Fruit fly (Drosophila melanogaster) whole organism, embryonic: ENCODE measurements around the gene ato.

Experiments
- ATbp ChIP-seq: fragments of 200-800 bp; sonication (Bioruptor generic); optimal IDR thresholded peaks from 2 replicates; lab custom pipeline; 2017; ENCODE audit warnings: missing biosample characterization, mild to moderate bottlenecking, missing genetic modification characterization, missing genetic modification reagents
- Antp ChIP-seq: fragments of 200-800 bp; sonication (Bioruptor generic); optimal IDR thresholded peaks from 3 replicates; lab custom pipeline; 2016; ENCODE audit warnings: missing biosample characterization, missing genetic modification characterization
- Asciz ChIP-seq: fragments of 200-800 bp; sonication (Bioruptor generic); optimal IDR thresholded peaks from 2 replicates; lab custom pipeline; 2017; ENCODE audit warnings: missing biosample characterization, mild to moderate bottlenecking, missing genetic modification characterization, missing genetic modification reagents
- Awh ChIP-seq: fragments of 200-800 bp; sonication (Bioruptor generic); IDR thresholded peaks from 2 replicates; pipeline ENCODE4, ENCODE4 v1.3.6; 2022; ENCODE audit warnings: missing biosample characterization, missing genetic modification characterization
- Blimp-1 ChIP-seq: fragments of 200-800 bp; sonication (Bioruptor generic); optimal IDR thresholded peaks from 3 replicates; lab custom pipeline; 2018; ENCODE audit warnings: missing biosample characterization, missing genetic modification characterization, mild to moderate bottlenecking, moderate library complexity, missing genetic modification reagents
- CG10431 ChIP-seq: fragments of 200-800 bp; sonication (Bioruptor generic); optimal IDR thresholded peaks from 3 replicates; lab custom pipeline; 2018; ENCODE audit warnings: missing biosample characterization, mild to moderate bottlenecking, missing genetic modification characterization
- CG11093 ChIP-seq: fragments of 200-800 bp; sonication (Bioruptor generic); IDR thresholded peaks from 3 replicates; pipeline ENCODE4 v1.3.6; 2022; ENCODE audit warnings: missing biosample characterization, missing genetic modification characterization
- CG17186 ChIP-seq: fragments of 200-800 bp; sonication (Bioruptor generic); optimal IDR thresholded peaks from 3 replicates; lab custom pipeline; 2017; ENCODE audit warnings: missing biosample characterization, missing genetic modification reagents, missing genetic modification characterization
- CG17359 ChIP-seq: fragments of 200-800 bp; sonication (Bioruptor generic); optimal IDR thresholded peaks from 3 replicates; lab custom pipeline; 2018; ENCODE audit warnings: missing biosample characterization, mild to moderate bottlenecking, missing genetic modification characterization, moderate library complexity
- CG18619 ChIP-seq: fragments of 200-800 bp; sonication (Bioruptor generic); optimal IDR thresholded peaks from 3 replicates; lab custom pipeline; 2017; ENCODE audit warnings: missing biosample characterization, mild to moderate bottlenecking, missing genetic modification characterization
- CG2199 ChIP-seq: fragments of 200-800 bp; sonication (Bioruptor generic); IDR thresholded peaks from 3 replicates; pipeline ENCODE4 v1.3.6; 2022; ENCODE audit warnings: missing biosample characterization, missing genetic modification characterization
- CG33557 ChIP-seq: fragments of 200-800 bp; sonication (Bioruptor generic); optimal IDR thresholded peaks from 2 replicates; lab custom pipeline; 2019; ENCODE audit warnings: missing biosample characterization, mild to moderate bottlenecking, missing genetic modification characterization, moderate library complexity
- CG34224 ChIP-seq: fragments of 200-800 bp; sonication (Bioruptor generic); IDR thresholded peaks from 3 replicates; pipeline ENCODE4 v1.3.6; 2022; ENCODE audit warnings: missing biosample characterization, missing genetic modification characterization; ENCODE audit not compliant: partially characterized antibody
- CG4730 ChIP-seq: fragments of 200-800 bp; sonication (Bioruptor generic); IDR thresholded peaks from 2 replicates; pipeline ENCODE4 v1.3.6; 2022; ENCODE audit warnings: missing biosample characterization, missing genetic modification characterization
- CG9437 ChIP-seq: fragments of 200-800 bp; sonication (Bioruptor generic); optimal IDR thresholded peaks from 2 replicates; lab custom pipeline; 2018; ENCODE audit warnings: missing biosample characterization, mild to moderate bottlenecking, missing genetic modification characterization
- CG9727 ChIP-seq: fragments of 200-800 bp; sonication (Bioruptor generic); optimal IDR thresholded peaks from 3 replicates; lab custom pipeline; 2017; ENCODE audit warnings: missing biosample characterization, mild to moderate bottlenecking, missing genetic modification characterization
- CG9876 ChIP-seq: fragments of 200-800 bp; sonication (Bioruptor generic); optimal IDR thresholded peaks from 2 replicates; lab custom pipeline; 2016; ENCODE audit warnings: missing biosample characterization, missing genetic modification characterization
- CTCF ChIP-seq: fragments of 200-800 bp; sonication (Bioruptor generic); optimal IDR thresholded peaks from 2 replicates; lab custom pipeline; 2017; ENCODE audit warnings: missing biosample characterization, mild to moderate bottlenecking, missing genetic modification characterization, moderate library complexity
- Camta ChIP-seq: fragments of 200-800 bp; sonication (Bioruptor generic); optimal IDR thresholded peaks from 2 replicates; lab custom pipeline; 2016; ENCODE audit warnings: missing biosample characterization, missing genetic modification characterization
- E2f1 ChIP-seq: fragments of 200-800 bp; sonication (Bioruptor generic); IDR thresholded peaks from 2 replicates; pipeline ENCODE4 v1.3.6; 2022; ENCODE audit warnings: missing biosample characterization, missing genetic modification characterization
- Ets65A ChIP-seq: fragments of 200-800 bp; sonication (Bioruptor generic); peaks from one replicate; lab custom pipeline; 2016; ENCODE audit warnings: missing biosample characterization, missing genetic modification characterization
- Pdp1 ChIP-seq, 2 experiments: fragments of 200-800 bp; sonication (Bioruptor generic); optimal IDR thresholded peaks; 3 replicates each; lab custom pipeline; 2016; ENCODE audit warnings: missing biosample characterization in 2 of 2, missing genetic modification characterization in 2 of 2, mild to moderate bottlenecking in 1 of 2, moderate library complexity in 1 of 2
- Trl ChIP-seq, 3 experiments: fragments of >200 bp in 2 of 3; fragments of 200-800 bp in 1 of 3; sonication (Bioruptor generic) in 1 of 3; optimal IDR thresholded peaks; 2 replicates in 1 of 3; 3 replicates in 2 of 3; lab custom pipeline; 2016 to 2017; ENCODE audit warnings: missing biosample characterization in 1 of 3, missing genetic modification characterization in 1 of 3
- cad ChIP-seq: fragments of >200 bp; optimal IDR thresholded peaks from 2 replicates; lab custom pipeline; 2017; ENCODE audit warnings: missing biosample characterization, missing genetic modification characterization
- chinmo ChIP-seq: fragments of 200-800 bp; sonication (Bioruptor generic); IDR thresholded peaks from 4 replicates; pipeline ENCODE4 v1.3.6; 2022; ENCODE audit warnings: missing biosample characterization, missing genetic modification characterization; ENCODE audit not compliant: partially characterized antibody
- crp ChIP-seq, 2 experiments: fragments of 200-800 bp; sonication (Bioruptor generic); optimal IDR thresholded peaks; 2 replicates in 1 of 2; 3 replicates in 1 of 2; lab custom pipeline; 2017; ENCODE audit warnings: missing biosample characterization in 2 of 2, missing genetic modification characterization in 2 of 2, mild to moderate bottlenecking in 1 of 2, moderate library complexity in 1 of 2
- grn ChIP-seq: fragments of 200-800 bp; sonication (Bioruptor generic); optimal IDR thresholded peaks from 3 replicates; lab custom pipeline; 2017; ENCODE audit warnings: missing biosample characterization, missing genetic modification characterization
- knrl ChIP-seq: fragments of 200-800 bp; sonication (Bioruptor generic); IDR thresholded peaks from 3 replicates; pipeline ENCODE4 v1.3.6; 2022; ENCODE audit warnings: missing biosample characterization, missing genetic modification characterization; ENCODE audit not compliant: partially characterized antibody
- lab ChIP-seq: fragments of 200-800 bp; sonication (Bioruptor generic); optimal IDR thresholded peaks from 3 replicates; lab custom pipeline; 2017; ENCODE audit warnings: missing biosample characterization, missing genetic modification characterization, mild to moderate bottlenecking, moderate library complexity, missing genetic modification reagents
- lov ChIP-seq, 2 experiments: fragments of 200-800 bp in 1 of 2; fragments of >200 bp in 1 of 2; sonication (Bioruptor generic) in 1 of 2; IDR thresholded peaks in 1 of 2; optimal IDR thresholded peaks in 1 of 2; 2 replicates in 1 of 2; 3 replicates in 1 of 2; pipeline versions ENCODE4 v1.3.6 to Lab custom; 2017 to 2022; ENCODE audit warnings: missing biosample characterization in 1 of 2, missing genetic modification characterization in 1 of 2
- oc ChIP-seq: fragments of 200-800 bp; sonication (Bioruptor generic); optimal IDR thresholded peaks from 2 replicates; lab custom pipeline; 2018; ENCODE audit warnings: missing biosample characterization, mild to moderate bottlenecking, missing genetic modification characterization, moderate library complexity
- onecut ChIP-seq: fragments of 200-800 bp; sonication (Bioruptor generic); IDR thresholded peaks from 2 replicates; pipeline ENCODE4 v1.3.6; 2022; ENCODE audit warnings: missing biosample characterization, missing genetic modification characterization
- pan ChIP-seq, 4 experiments: fragments of >200 bp in 3 of 4; fragments of 200-800 bp in 1 of 4; sonication (Bioruptor generic) in 1 of 4; optimal IDR thresholded peaks in 3 of 4; IDR thresholded peaks in 1 of 4; 2 replicates each; pipeline versions ENCODE4 v1.3.6 to Lab custom; 2017 to 2022; ENCODE audit warnings: missing biosample characterization in 2 of 4, missing genetic modification characterization in 2 of 4, mixed read lengths in 1 of 4
- pb ChIP-seq: fragments of 200-800 bp; sonication (Bioruptor generic); optimal IDR thresholded peaks from 3 replicates; lab custom pipeline; 2016; ENCODE audit warnings: missing biosample characterization, missing genetic modification characterization
- prd ChIP-seq, 3 experiments: fragments of >200 bp in 2 of 3; fragments of 200-800 bp in 1 of 3; sonication (Bioruptor generic) in 1 of 3; optimal IDR thresholded peaks in 2 of 3; IDR thresholded peaks in 1 of 3; 2 replicates in 2 of 3; 3 replicates in 1 of 3; pipeline versions ENCODE4 v1.3.6 to Lab custom; 2017 to 2022; ENCODE audit warnings: missing biosample characterization in 1 of 3, missing genetic modification characterization in 1 of 3
- pros ChIP-seq: fragments of 200-800 bp; sonication (Bioruptor generic); optimal IDR thresholded peaks from 3 replicates; lab custom pipeline; 2019; ENCODE audit warnings: missing biosample characterization, mild to moderate bottlenecking, missing genetic modification characterization, moderate library complexity
- pzg ChIP-seq: fragments of 200-800 bp; sonication (Bioruptor generic); optimal IDR thresholded peaks from 3 replicates; lab custom pipeline; 2018; ENCODE audit warnings: missing biosample characterization, mild to moderate bottlenecking, missing genetic modification characterization, moderate library complexity
- sd ChIP-seq: fragments of 200-800 bp; sonication (Bioruptor generic); optimal IDR thresholded peaks from 3 replicates; lab custom pipeline; 2018; ENCODE audit warnings: missing biosample characterization, mild to moderate bottlenecking, missing genetic modification characterization, moderate library complexity
- sr ChIP-seq: fragments of 200-800 bp; sonication (Bioruptor generic); IDR thresholded peaks from 3 replicates; pipeline ENCODE4 v1.3.6; 2022; ENCODE audit warnings: missing biosample characterization, missing genetic modification characterization
- tin ChIP-seq: fragments of 200-800 bp; sonication (Bioruptor generic); optimal IDR thresholded peaks from 3 replicates; lab custom pipeline; 2016; ENCODE audit warnings: missing biosample characterization, missing genetic modification characterization
- tll ChIP-seq, 2 experiments: fragments of 200-800 bp in 1 of 2; fragments of >200 bp in 1 of 2; sonication (Bioruptor generic) in 1 of 2; optimal IDR thresholded peaks; 2 replicates each; lab custom pipeline; 2017 to 2019; ENCODE audit warnings: missing biosample characterization in 2 of 2, missing genetic modification characterization in 2 of 2, mild to moderate bottlenecking in 1 of 2, moderate library complexity in 1 of 2
- tup ChIP-seq: fragments of 200-800 bp; sonication (Bioruptor generic); optimal IDR thresholded peaks from 2 replicates; lab custom pipeline; 2016; ENCODE audit warnings: missing biosample characterization, mild to moderate bottlenecking, missing genetic modification characterization, moderate library complexity
- vvl ChIP-seq: fragments of 200-800 bp; sonication (Bioruptor generic); IDR thresholded peaks from 2 replicates; pipeline ENCODE4 v1.3.6; 2022; ENCODE audit warnings: missing biosample characterization, missing genetic modification characterization

The ato gene

DNA sequence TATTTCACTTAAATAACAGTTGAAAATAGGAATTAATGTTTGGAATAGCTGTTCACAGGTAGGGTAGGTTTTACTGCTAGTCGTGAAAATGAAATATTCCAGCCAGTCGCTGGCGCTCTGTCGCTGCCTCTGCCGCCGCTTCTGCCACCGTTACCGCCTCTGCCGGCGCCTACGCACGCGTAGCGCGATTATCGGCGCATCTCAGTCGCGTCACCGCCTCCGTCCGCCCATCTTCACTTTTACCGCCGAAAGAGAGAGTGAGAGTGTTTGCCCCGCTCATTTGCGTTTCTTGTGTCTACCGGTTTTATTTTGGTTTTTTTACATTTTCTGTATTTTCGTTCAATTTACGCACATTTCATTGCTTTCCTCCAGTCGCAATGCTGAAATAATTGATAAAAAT is 26.3 kb upstream of the ato start (continued):
- TF ChIP-seq knrl (GFP tag; lab: Robert Waterston, UW) (no peak), CG9727 (GFP tag; lab: Kevin White, UChicago) (no peak), pzg (GFP tag; lab: Kevin White, UChicago) (no peak), pan (optimal IDR thresholded peaks at IDR 0.05; lab: Kevin White, UChicago) (no peak), pan (GFP tag; optimal IDR thresholded peaks at IDR 0.05 in 1 of 2, IDR thresholded peaks at IDR 0.05 in 1 of 2) (peak in 1 of 2 experiments; percentile 4), Blimp-1 (GFP tag; lab: Kevin White, UChicago) (peak; percentile 99), tup (GFP tag; lab: Kevin White, UChicago) (no peak), Ets65A (peak; percentile 43), CG11093 (GFP tag; lab: Robert Waterston, UW) (no peak), crp (GFP tag; optimal IDR thresholded peaks at IDR 0.05; lab: Kevin White, UChicago) (no peak), Awh (GFP tag; lab: Robert Waterston, UW) (peak; percentile 27; the same call in 1 of the 2 replicates), E2f1 (GFP tag; lab: Robert Waterston, UW) (0 out of 2 replicates have a peak, but pooled peaks have one; percentile 18), CG10431 (GFP tag; lab: Kevin White, UChicago) (peak; percentile 58), tll (GFP tag; optimal IDR thresholded peaks at IDR 0.05; lab: Kevin White, UChicago) (peak in 1 of 2 experiments; percentile 83), CG33557 (GFP tag; lab: Kevin White, UChicago) (peak; percentile 64), sr (GFP tag; lab: Robert Waterston, UW) (peak; percentile 89; the same call in 2 of the 3 replicates), chinmo (GFP tag; lab: Robert Waterston, UW) (0 out of 4 replicates have a peak, but pooled peaks have one; percentile 24), onecut (GFP tag; lab: Robert Waterston, UW) (0 out of 2 replicates have a peak, but pooled peaks have one; percentile 12), CG18619 (GFP tag; lab: Kevin White, UChicago) (no peak), vvl (peak; percentile 39; the same call in 1 of the 2 replicates), Trl (optimal IDR thresholded peaks at IDR 0.05; lab: Kevin White, UChicago) (peak in 1 of 2 experiments; percentile 16), Trl (GFP tag; optimal IDR thresholded peaks at IDR 0.05; lab: Kevin White, UChicago) (no peak), Camta (GFP tag; lab: Kevin White, UChicago) (no peak), CG4730 (GFP tag; lab: Robert Waterston, UW) (no peak), grn (peak; percentile 66), CG34224 (no peak), tin (no peak), cad (GFP tag; lab: Kevin White, UChicago) (peak; percentile 36), CG2199 (GFP tag; lab: Robert Waterston, UW) (peak; percentile 69; the same call in 1 of the 3 replicates)

- TF ChIP-seq CG17359 (tag; lab: Kevin White, UChicago) (no peak), lab (GFP tag; lab: Kevin White, UChicago) (no peak), vvl (peak; percentile 14; the same call in 1 of the 2 replicates), CTCF (GFP tag; lab: Kevin White, UChicago) (no peak), CG9876 (GFP tag; lab: Kevin White, UChicago) (no peak), CG10431 (GFP tag; lab: Kevin White, UChicago) (no peak), sd (tag; lab: Kevin White, UChicago) (peak; percentile 52), ATbp (GFP tag; lab: Kevin White, UChicago) (no peak), oc (tag; lab: Kevin White, UChicago) (peak; percentile 78), pros (GFP tag; lab: Kevin White, UChicago) (peak; percentile 2), CG17186 (GFP tag; lab: Kevin White, UChicago) (no peak), Antp (GFP tag; lab: Kevin White, UChicago) (no peak), chinmo (GFP tag; lab: Robert Waterston, UW) (0 out of 4 replicates have a peak, but pooled peaks have one; percentile 64), CG9437 (no peak), Pdp1 (GFP tag; optimal IDR thresholded peaks at IDR 0.05; lab: Kevin White, UChicago) (peak in 1 of 2 experiments; percentile 7), prd (optimal IDR thresholded peaks at IDR 0.05; lab: Kevin White, UChicago) (no peak), prd (GFP tag; IDR thresholded peaks at IDR 0.05; lab: Robert Waterston, UW) (no peak), Asciz (GFP tag; lab: Kevin White, UChicago) (no peak), lov (optimal IDR thresholded peaks at IDR 0.05; lab: Kevin White, UChicago) (no peak), lov (GFP tag; IDR thresholded peaks at IDR 0.05; lab: Robert Waterston, UW) (no peak), pb (GFP tag; lab: Kevin White, UChicago) (no peak)
Measured at dm6 chr3R:8254347-8254746, 23.5 kb upstream of the ato start.
